Worm (Caenorhabditis elegans) whole organism, L4 larva: ENCODE measurements around the gene Y56A3A.2.

ENCODE experiments used
- R02D3.7 ChIP-seq: fragments of 150-350 bp; sonication (generic microtip); optimal IDR thresholded peaks from 3 replicates; lab custom pipeline; 2014; ENCODE audit warnings: missing biosample characterization, missing genetic modification characterization
- T26A8.4 ChIP-seq: fragments of 200-800 bp; sonication (Bioruptor generic); IDR thresholded peaks from 2 replicates; pipeline ENCODE4 v1.3.6; 2022; ENCODE audit warnings: missing genetic modification characterization, missing compliant biosample characterization
- Y105C5A.15 ChIP-seq: fragments of 200-800 bp; sonication (Bioruptor generic); IDR thresholded peaks from 2 replicates; pipeline ENCODE4 v1.3.6; 2022; ENCODE audit warnings: missing genetic modification characterization, missing compliant biosample characterization
- Y48G9A.11 ChIP-seq: fragments of 200-800 bp; sonication (Bioruptor generic); IDR thresholded peaks from 2 replicates; pipeline ENCODE4 v1.3.6; 2022; ENCODE audit warnings: missing genetic modification reagents, missing genetic modification characterization, missing compliant biosample characterization
- Y5F2A.4 ChIP-seq: fragments of 200-800 bp; sonication (Bioruptor generic); optimal IDR thresholded peaks from 2 replicates; lab custom pipeline; 2018; ENCODE audit warnings: mild to moderate bottlenecking, missing genetic modification characterization, missing compliant biosample characterization
- aha-1 ChIP-seq: fragments of 150-350 bp; peaks from one replicate; lab custom pipeline; 2014; ENCODE audit warnings: missing biosample characterization, missing genetic modification characterization
- attf-4 ChIP-seq: sonication (generic microtip); optimal IDR thresholded peaks from 3 replicates; lab custom pipeline; 2017; ENCODE audit warnings: missing biosample characterization, missing genetic modification characterization
- ceh-20 ChIP-seq: fragments of 200-800 bp; sonication (Bioruptor generic); IDR thresholded peaks from 2 replicates; pipeline ENCODE4 v1.3.6; 2022; ENCODE audit warnings: missing genetic modification reagents, missing genetic modification characterization, missing compliant biosample characterization
- ceh-32 ChIP-seq: sonication (generic microtip); optimal IDR thresholded peaks from 2 replicates; lab custom pipeline; 2016; ENCODE audit warnings: mild to moderate bottlenecking, missing genetic modification characterization, missing compliant biosample characterization; ENCODE audit not compliant: poor library complexity
- ceh-62 ChIP-seq: sonication (generic microtip); optimal IDR thresholded peaks from 2 replicates; lab custom pipeline; 2017; ENCODE audit warnings: missing biosample characterization, missing genetic modification characterization
- ctbp-1 ChIP-seq: fragments of 200-800 bp; sonication (Bioruptor generic); IDR thresholded peaks from 2 replicates; pipeline ENCODE4 v1.3.6; 2022; ENCODE audit warnings: missing genetic modification reagents, missing genetic modification characterization, missing compliant biosample characterization
- daf-16 ChIP-seq, 3 experiments: sonication (generic microtip); optimal IDR thresholded peaks; 2 replicates each; lab custom pipeline; 2016 to 2017; ENCODE audit warnings: missing genetic modification characterization in 3 of 3, missing genetic modification reagents in 3 of 3, mild to moderate bottlenecking in 2 of 3, missing compliant biosample characterization in 2 of 3, missing biosample characterization in 1 of 3, moderate library complexity in 1 of 3
- daf-19 ChIP-seq: fragments of 200-800 bp; sonication (Bioruptor generic); conservative IDR thresholded peaks from 2 replicates; pipeline ENCODE4 v1.3.6; 2022; ENCODE audit warnings: missing genetic modification characterization, missing compliant biosample characterization
- daf-8 ChIP-seq: fragments of 200-800 bp; sonication (Bioruptor generic); IDR thresholded peaks from 2 replicates; pipeline ENCODE4 v1.3.6; 2022; ENCODE audit warnings: missing genetic modification characterization, missing compliant biosample characterization
- dmd-8 ChIP-seq: fragments of 200-800 bp; sonication (Bioruptor generic); IDR thresholded peaks from 2 replicates; pipeline ENCODE4 v1.3.6; 2022; ENCODE audit warnings: missing genetic modification characterization, missing compliant biosample characterization
- dmd-9 ChIP-seq: fragments of 200-800 bp; sonication (Bioruptor generic); IDR thresholded peaks from 2 replicates; pipeline ENCODE4 v1.3.6; 2022; ENCODE audit warnings: missing genetic modification reagents, missing genetic modification characterization, missing compliant biosample characterization
- dpl-1 ChIP-seq: fragments of 150-350 bp; optimal IDR thresholded peaks from 2 replicates; lab custom pipeline; 2014; ENCODE audit warnings: missing biosample characterization, missing genetic modification reagents, missing genetic modification characterization
- duxl-1 ChIP-seq: sonication (generic microtip); optimal IDR thresholded peaks from 2 replicates; lab custom pipeline; 2016; ENCODE audit warnings: mild to moderate bottlenecking, missing genetic modification characterization, moderate library complexity, missing compliant biosample characterization; ENCODE audit not compliant: poor library complexity
- dve-1 ChIP-seq: sonication (generic microtip); optimal IDR thresholded peaks from 2 replicates; lab custom pipeline; 2017; ENCODE audit warnings: antibody characterized with exemption, mild to moderate bottlenecking, missing genetic modification characterization, missing compliant biosample characterization; ENCODE audit not compliant: insufficient read depth
- fos-1 ChIP-seq: fragments of 150-350 bp; optimal IDR thresholded peaks from 2 replicates; lab custom pipeline; 2014; ENCODE audit warnings: missing biosample characterization, missing genetic modification characterization
- gei-8 ChIP-seq: fragments of 200-800 bp; sonication (Bioruptor generic); optimal IDR thresholded peaks from 2 replicates; lab custom pipeline; 2018; ENCODE audit warnings: mild to moderate bottlenecking, missing genetic modification characterization, missing compliant biosample characterization
- hlh-11 ChIP-seq: fragments of 200-800 bp; sonication (Bioruptor generic); optimal IDR thresholded peaks from 2 replicates; lab custom pipeline; 2018; ENCODE audit warnings: mild to moderate bottlenecking, missing genetic modification characterization, missing compliant biosample characterization
- lin-1 ChIP-seq: fragments of 200-800 bp; sonication (Bioruptor generic); IDR thresholded peaks from 2 replicates; pipeline ENCODE4 v1.3.6; 2022; ENCODE audit warnings: missing genetic modification reagents, missing genetic modification characterization, missing compliant biosample characterization
- lin-13 ChIP-seq: fragments of 150-350 bp; optimal IDR thresholded peaks from 2 replicates; lab custom pipeline; 2014; ENCODE audit warnings: missing biosample characterization, missing genetic modification reagents, missing genetic modification characterization
- lin-15B ChIP-seq: fragments of 150-350 bp; sonication (generic microtip); optimal IDR thresholded peaks from 3 replicates; lab custom pipeline; 2014; ENCODE audit warnings: missing biosample characterization, missing genetic modification characterization
- lin-29 ChIP-seq: fragments of 200-800 bp; sonication (Bioruptor generic); IDR thresholded peaks from 2 replicates; pipeline ENCODE4 v1.3.6; 2022; ENCODE audit warnings: missing genetic modification reagents, missing genetic modification characterization, missing compliant biosample characterization
- lsy-2 ChIP-seq, 2 experiments: fragments of 150-350 bp in 1 of 2; sonication (generic microtip) in 1 of 2; optimal IDR thresholded peaks; 2 replicates each; lab custom pipeline; 2014 to 2017; ENCODE audit warnings: missing biosample characterization in 2 of 2, missing genetic modification characterization in 2 of 2
- madf-9 ChIP-seq: fragments of 200-800 bp; sonication (Bioruptor generic); conservative IDR thresholded peaks from 2 replicates; pipeline ENCODE4 v1.3.6; 2022; ENCODE audit warnings: missing genetic modification reagents, missing genetic modification characterization, missing compliant biosample characterization
- mep-1 ChIP-seq: fragments of 150-350 bp; sonication (generic microtip); optimal IDR thresholded peaks from 3 replicates; lab custom pipeline; 2014; ENCODE audit warnings: missing biosample characterization, missing genetic modification characterization
- mes-2 ChIP-seq: sonication (generic microtip); optimal IDR thresholded peaks from 2 replicates; lab custom pipeline; 2016; ENCODE audit warnings: missing genotype, mild to moderate bottlenecking, missing genetic modification characterization, missing compliant biosample characterization; ENCODE audit not compliant: poor library complexity, severe bottlenecking
- mxl-3 ChIP-seq: fragments of 200-800 bp; sonication (Bioruptor generic); optimal IDR thresholded peaks from 2 replicates; lab custom pipeline; 2018; ENCODE audit warnings: mild to moderate bottlenecking, missing genetic modification characterization, missing compliant biosample characterization
- nhr-25 ChIP-seq: sonication (generic microtip); optimal IDR thresholded peaks from 2 replicates; lab custom pipeline; 2017; ENCODE audit warnings: missing genetic modification characterization, mild to moderate bottlenecking, missing compliant biosample characterization, antibody characterized with exemption, moderate library complexity, borderline replicate concordance; ENCODE audit not compliant: insufficient read depth
- nhr-42 ChIP-seq: fragments of 200-800 bp; sonication (Bioruptor generic); IDR thresholded peaks from 2 replicates; pipeline ENCODE4 v1.3.6; 2022; ENCODE audit warnings: missing genetic modification characterization, missing compliant biosample characterization
- nhr-6 ChIP-seq: fragments of 150-350 bp; optimal IDR thresholded peaks from 2 replicates; lab custom pipeline; 2014; ENCODE audit warnings: missing biosample characterization, missing genetic modification characterization
- pqm-1 ChIP-seq: sonication (generic microtip); optimal IDR thresholded peaks from 2 replicates; lab custom pipeline; 2017; ENCODE audit warnings: missing biosample characterization, missing genetic modification characterization
- saeg-2 ChIP-seq: fragments of 200-800 bp; sonication (Bioruptor generic); IDR thresholded peaks from 2 replicates; pipeline ENCODE4 v1.3.6; 2022; ENCODE audit warnings: missing genetic modification reagents, missing genetic modification characterization, missing compliant biosample characterization
- sdz-12 ChIP-seq: fragments of 200-800 bp; sonication (Bioruptor generic); optimal IDR thresholded peaks from 2 replicates; lab custom pipeline; 2018; ENCODE audit warnings: mild to moderate bottlenecking, missing genetic modification characterization, missing compliant biosample characterization
- set-16 ChIP-seq: fragments of 200-800 bp; sonication (Bioruptor generic); IDR thresholded peaks from 2 replicates; pipeline ENCODE4 v1.3.6; 2022; ENCODE audit warnings: missing genetic modification reagents, missing genetic modification characterization, missing compliant biosample characterization
- spr-3 ChIP-seq: fragments of 200-800 bp; sonication (Bioruptor generic); optimal IDR thresholded peaks from 2 replicates; lab custom pipeline; 2018; ENCODE audit warnings: mild to moderate bottlenecking, missing genetic modification characterization, missing compliant biosample characterization
- unc-62 ChIP-seq, 3 experiments: fragments of 150-350 bp in 1 of 3; sonication (generic microtip); optimal IDR thresholded peaks in 2 of 3; peaks in 1 of 3; 1 replicate in 1 of 3; 2 replicates in 2 of 3; lab custom pipeline; 2014 to 2017; ENCODE audit warnings: missing biosample characterization in 3 of 3, missing genetic modification characterization in 3 of 3, missing genetic modification reagents in 3 of 3, missing genotype in 1 of 3
- vab-7 ChIP-seq: fragments of 200-800 bp; sonication (Bioruptor generic); IDR thresholded peaks from 2 replicates; pipeline ENCODE4 v1.3.6; 2022; ENCODE audit warnings: missing genetic modification reagents, missing genetic modification characterization, missing compliant biosample characterization
- zfp-2 ChIP-seq: sonication (generic microtip); optimal IDR thresholded peaks from 2 replicates; lab custom pipeline; 2016; ENCODE audit warnings: mild to moderate bottlenecking, missing genetic modification characterization, missing compliant biosample characterization
- ztf-11 ChIP-seq: fragments of 150-350 bp; optimal IDR thresholded peaks from 2 replicates; lab custom pipeline; 2014; ENCODE audit warnings: missing biosample characterization, missing genetic modification characterization
- ztf-7 ChIP-seq: fragments of 150-350 bp; optimal IDR thresholded peaks from 2 replicates; lab custom pipeline; 2014; ENCODE audit warnings: missing biosample characterization, missing genetic modification characterization

Y56A3A.2 gene

DNA sequence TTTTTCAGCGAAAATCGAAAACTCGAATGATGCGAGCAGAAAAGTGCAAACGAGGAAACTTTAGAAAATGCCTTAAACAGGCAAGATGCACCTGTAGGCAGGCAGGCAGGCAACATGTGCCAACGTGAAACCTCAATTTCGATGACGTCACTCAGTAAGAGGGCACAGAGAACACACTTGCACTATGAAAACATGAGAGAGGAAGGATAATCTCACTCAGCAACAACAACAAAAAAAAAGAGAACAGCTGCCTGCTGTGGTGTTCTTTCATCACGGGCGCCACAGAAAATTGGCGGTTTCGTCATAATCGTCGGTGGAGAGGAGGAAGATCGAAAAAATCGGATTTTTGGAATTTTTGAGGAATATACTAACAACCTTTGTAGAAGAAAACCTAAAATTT, 27.9 kb downstream of the Y56A3A.2 start (continued):
- no peak for TF ChIP-seq lin-15B (tag; lab: Kevin White, UChicago)
- TF ChIP-seq vab-7: no peak
- TF ChIP-seq lin-29 (GFP tag; lab: Robert Waterston, UW): no peak
- no peak for TF ChIP-seq gei-8 (GFP tag; lab: Kevin White, UChicago)
- no peak for TF ChIP-seq mep-1 (tag; lab: Kevin White, UChicago)
- no peak for TF ChIP-seq unc-62 (GFP tag; optimal IDR thresholded peaks at IDR 0.05 in 1 of 2; lab: Kevin White, UChicago)
- TF ChIP-seq unc-62 (tag; optimal IDR thresholded peaks at IDR 0.05; lab: Kevin White, UChicago): no peak
- TF ChIP-seq dpl-1 (GFP tag; lab: Kevin White, UChicago): no peak
- TF ChIP-seq daf-19 (GFP tag; lab: Robert Waterston, UW): no peak
- TF ChIP-seq T26A8.4 (GFP tag; lab: Robert Waterston, UW): no peak
- TF ChIP-seq saeg-2 (GFP tag; lab: Robert Waterston, UW): no peak
- no peak for TF ChIP-seq pqm-1 (tag; lab: Kevin White, UChicago)
- TF ChIP-seq sdz-12 (GFP tag; lab: Kevin White, UChicago): no peak
- TF ChIP-seq fos-1: no peak
- no peak for TF ChIP-seq nhr-42 (GFP tag; lab: Robert Waterston, UW)
- no peak for TF ChIP-seq R02D3.7 (tag; lab: Kevin White, UChicago)
- peak; percentile 75 for TF ChIP-seq hlh-11
- no peak for TF ChIP-seq ceh-32 (tag; lab: Kevin White, UChicago)
- TF ChIP-seq ztf-7 (tag; lab: Kevin White, UChicago): no peak
- TF ChIP-seq lin-13 (GFP tag; lab: Kevin White, UChicago): no peak
- no peak for TF ChIP-seq dmd-8 (GFP tag; lab: Robert Waterston, UW)
- no peak for TF ChIP-seq ceh-62 (tag; lab: Kevin White, UChicago)
- TF ChIP-seq zfp-2 (tag; lab: Kevin White, UChicago): no peak
- no peak for TF ChIP-seq ctbp-1 (GFP tag; lab: Robert Waterston, UW)
- TF ChIP-seq mxl-3 (GFP tag; lab: Kevin White, UChicago): peak; percentile 14
- peak in 1 of 2 experiments; percentile 79 for TF ChIP-seq daf-16 (GFP tag; optimal IDR thresholded peaks at IDR 0.05; lab: Kevin White, UChicago)
- TF ChIP-seq daf-16 (tag; optimal IDR thresholded peaks at IDR 0.05; lab: Kevin White, UChicago): no peak
- no peak for TF ChIP-seq Y5F2A.4 (GFP tag; lab: Kevin White, UChicago)
- peak; percentile 35 for TF ChIP-seq aha-1 (tag; lab: Kevin White, UChicago)
- TF ChIP-seq spr-3 (GFP tag; lab: Kevin White, UChicago): no peak
- TF ChIP-seq lsy-2 (tag; optimal IDR thresholded peaks at IDR 0.05; lab: Kevin White, UChicago): peak in 1 of 2 experiments; percentile 30
- TF ChIP-seq mes-2 (tag; lab: Kevin White, UChicago): no peak
- TF ChIP-seq daf-8 (GFP tag; lab: Robert Waterston, UW): no peak
- TF ChIP-seq duxl-1: no peak
- no peak for TF ChIP-seq attf-4 (tag; lab: Kevin White, UChicago)
- no peak for TF ChIP-seq set-16 (GFP tag; lab: Robert Waterston, UW)
- TF ChIP-seq, all 104 proteins: peak for 10

DNA sequence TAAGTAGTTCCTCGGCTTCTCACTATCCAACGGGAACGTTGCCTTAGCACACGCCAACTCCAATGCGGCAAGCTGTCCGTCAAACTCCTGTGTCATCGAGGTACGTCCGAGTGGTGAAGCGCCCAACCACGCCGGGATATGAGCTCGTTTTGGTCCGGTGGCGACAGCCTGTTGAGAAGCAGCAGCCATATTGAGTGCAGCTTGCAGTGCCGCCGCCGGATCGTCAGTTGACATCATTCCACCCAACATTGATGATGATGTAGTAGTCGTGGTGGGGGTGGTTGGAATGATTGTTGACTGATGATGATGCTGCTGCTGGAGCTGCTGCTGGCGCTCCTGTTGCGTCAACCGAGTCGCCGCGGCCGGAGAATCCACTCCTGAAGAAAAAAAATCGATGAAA, 28.6 kb downstream of the Y56A3A.2 start:
- TF ChIP-seq set-16 (GFP tag; lab: Robert Waterston, UW): peak; percentile 64
- no peak for TF ChIP-seq ztf-11

DNA sequence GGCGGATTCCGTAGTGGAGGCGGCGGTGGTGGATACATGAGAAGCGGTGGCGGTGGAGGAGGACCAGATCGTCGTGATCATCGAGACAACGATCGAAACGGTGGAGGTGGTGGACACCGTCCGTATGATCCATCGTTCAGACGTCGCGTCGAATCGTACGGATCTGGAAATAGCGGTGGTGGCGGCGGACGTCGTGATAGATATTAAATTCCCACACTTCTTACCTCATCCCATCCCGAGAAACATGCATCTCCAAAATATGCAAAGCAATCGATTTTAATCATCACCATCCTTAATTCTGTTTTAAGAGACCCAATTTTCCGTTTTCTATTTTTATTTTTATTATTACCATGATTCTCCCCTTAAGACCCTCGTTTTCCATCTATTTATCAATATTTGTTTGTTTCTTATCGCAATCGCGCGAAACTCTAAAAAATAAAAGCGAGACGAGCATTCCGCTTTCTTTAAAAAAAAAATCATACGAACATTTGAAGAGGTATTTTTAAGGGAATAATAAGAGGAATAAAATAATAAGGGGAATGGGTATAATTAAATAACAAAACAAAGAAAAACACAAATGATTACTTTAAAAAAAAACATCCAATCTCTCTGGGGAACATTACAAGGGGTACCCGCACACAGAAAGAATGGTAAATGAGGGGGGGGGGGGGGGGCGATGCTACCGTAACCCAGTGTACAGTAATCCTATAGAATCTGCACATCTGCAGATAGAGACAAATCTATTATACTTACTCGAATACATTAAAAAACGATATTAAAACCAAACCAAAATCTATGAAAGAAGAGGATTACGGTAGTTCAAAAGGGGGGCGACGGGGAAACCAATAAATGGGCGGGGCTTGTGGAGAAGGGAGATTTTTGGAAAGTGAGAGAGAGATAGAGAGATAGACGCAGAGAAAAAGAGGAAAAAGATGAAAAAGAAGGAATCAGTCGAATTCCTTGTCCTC, 31.2 kb downstream of the Y56A3A.2 start:
- TF ChIP-seq Y105C5A.15 (GFP tag; lab: Robert Waterston, UW) (0 out of 2 replicates have a peak, but pooled peaks have one; percentile 6), mes-2 (tag; lab: Kevin White, UChicago) (peak; percentile 40), set-16 (GFP tag; lab: Robert Waterston, UW) (peak; percentile 56; the same call in 1 of the 2 replicates), dve-1 (tag; lab: Kevin White, UChicago) (peak; percentile 18), nhr-42 (GFP tag; lab: Robert Waterston, UW) (0 out of 2 replicates have a peak, but pooled peaks have one; percentile 28), dmd-9 (GFP tag; lab: Robert Waterston, UW) (peak; percentile 66; the same call in 1 of the 2 replicates), lin-1 (GFP tag; lab: Robert Waterston, UW) (no peak), nhr-25 (tag; lab: Kevin White, UChicago) (no peak), nhr-6 (tag; lab: Kevin White, UChicago) (no peak), madf-9 (0 out of 2 replicates have a peak, but pooled peaks have one; percentile 34), aha-1 (tag; lab: Kevin White, UChicago) (peak; percentile 77), Y48G9A.11 (GFP tag; lab: Robert Waterston, UW) (0 out of 2 replicates have a peak, but pooled peaks have one; percentile 20), ceh-20 (GFP tag; lab: Robert Waterston, UW) (peak; percentile 58)
